Worm (Caenorhabditis elegans) whole organism, L3 larva: ENCODE results near the gene smex-1.

Source experiments
- R02D3.7 ChIP-seq: fragments of 150-350 bp; optimal IDR thresholded peaks from 2 replicates; lab custom pipeline; 2014; ENCODE audit warnings: missing biosample characterization, missing genetic modification characterization
- ZK546.5 ChIP-seq: sonication (generic microtip); optimal IDR thresholded peaks from 2 replicates; lab custom pipeline; 2017; ENCODE audit warnings: missing biosample characterization, missing genetic modification characterization
- aly-2 ChIP-seq: fragments of 150-350 bp; optimal IDR thresholded peaks from 2 replicates; lab custom pipeline; 2014; ENCODE audit warnings: missing biosample characterization, missing genetic modification characterization
- ama-1 ChIP-seq: fragments of 150-350 bp; optimal IDR thresholded peaks from 2 replicates; lab custom pipeline; 2018
- ceh-16 ChIP-seq: sonication (generic microtip); optimal IDR thresholded peaks from 2 replicates; lab custom pipeline; 2017; ENCODE audit warnings: missing biosample characterization, missing genetic modification characterization
- ceh-82 ChIP-seq: fragments of 150-350 bp; optimal IDR thresholded peaks from 2 replicates; lab custom pipeline; 2014; ENCODE audit warnings: missing biosample characterization, missing genetic modification characterization
- egl-27 ChIP-seq: sonication (generic microtip); optimal IDR thresholded peaks from 4 replicates; lab custom pipeline; 2017; ENCODE audit warnings: missing biosample characterization, missing genetic modification reagents, missing genetic modification characterization
- egl-5 ChIP-seq: fragments of 150-350 bp; optimal IDR thresholded peaks from 2 replicates; lab custom pipeline; 2017; ENCODE audit warnings: missing biosample characterization, missing genetic modification reagents, missing genetic modification characterization, inconsistent platforms
- elt-2 ChIP-seq: sonication (generic microtip); optimal IDR thresholded peaks from 2 replicates; lab custom pipeline; 2016; ENCODE audit warnings: missing genetic modification reagents, mild to moderate bottlenecking, missing genetic modification characterization, missing compliant biosample characterization
- eor-1 ChIP-seq, 2 experiments: fragments of 150-350 bp; optimal IDR thresholded peaks; 2 replicates each; lab custom pipeline; 2014 to 2018; ENCODE audit warnings: missing biosample characterization in 2 of 2, missing genetic modification characterization in 2 of 2
- fkh-10 ChIP-seq: sonication (generic microtip); optimal IDR thresholded peaks from 2 replicates; lab custom pipeline; 2017; ENCODE audit warnings: missing biosample characterization, missing genetic modification reagents, missing genetic modification characterization
- fkh-2 ChIP-seq: fragments of 150-350 bp; optimal IDR thresholded peaks from 2 replicates; lab custom pipeline; 2014; ENCODE audit warnings: missing biosample characterization, missing genetic modification reagents, missing genetic modification characterization
- hmg-11 ChIP-seq: sonication (generic microtip); optimal IDR thresholded peaks from 2 replicates; lab custom pipeline; 2016; ENCODE audit warnings: missing genetic modification characterization, missing compliant biosample characterization
- jun-1 ChIP-seq: fragments of 150-350 bp; optimal IDR thresholded peaks from 2 replicates; lab custom pipeline; 2014; ENCODE audit warnings: missing biosample characterization, missing genetic modification reagents, missing genetic modification characterization
- lin-15B ChIP-seq: fragments of 150-350 bp; optimal IDR thresholded peaks from 2 replicates; lab custom pipeline; 2014; ENCODE audit warnings: missing biosample characterization, missing genetic modification characterization
- lin-39 ChIP-seq: fragments of 150-350 bp; optimal IDR thresholded peaks from 2 replicates; lab custom pipeline; 2018; ENCODE audit warnings: missing biosample characterization, missing genetic modification reagents, missing genetic modification characterization
- lsy-12 ChIP-seq: sonication (generic microtip); optimal IDR thresholded peaks from 2 replicates; lab custom pipeline; 2016; ENCODE audit warnings: mild to moderate bottlenecking, missing genetic modification characterization, missing compliant biosample characterization
- mdl-1 ChIP-seq: fragments of 150-350 bp; optimal IDR thresholded peaks from 2 replicates; lab custom pipeline; 2014; ENCODE audit warnings: missing biosample characterization, missing genetic modification characterization
- mml-1 ChIP-seq: fragments of 150-350 bp; sonication (generic microtip); optimal IDR thresholded peaks from 3 replicates; lab custom pipeline; 2014; ENCODE audit warnings: missing biosample characterization, missing genetic modification characterization
- nhr-11 ChIP-seq: fragments of 150-350 bp; optimal IDR thresholded peaks from 2 replicates; lab custom pipeline; 2014; ENCODE audit warnings: missing biosample characterization, missing genetic modification characterization
- nhr-12 ChIP-seq: fragments of 150-350 bp; optimal IDR thresholded peaks from 2 replicates; lab custom pipeline; 2014; ENCODE audit warnings: missing biosample characterization, missing genetic modification characterization
- nhr-23 ChIP-seq: fragments of 150-350 bp; optimal IDR thresholded peaks from 2 replicates; lab custom pipeline; 2014; ENCODE audit warnings: missing biosample characterization, missing genetic modification reagents, missing genetic modification characterization
- nhr-237 ChIP-seq: fragments of 150-350 bp; optimal IDR thresholded peaks from 2 replicates; lab custom pipeline; 2014; ENCODE audit warnings: missing biosample characterization, missing genetic modification characterization
- nhr-25 ChIP-seq: sonication (generic microtip); optimal IDR thresholded peaks from 2 replicates; lab custom pipeline; 2017; ENCODE audit warnings: missing biosample characterization, missing genetic modification characterization
- nhr-43 ChIP-seq: sonication (generic microtip); optimal IDR thresholded peaks from 2 replicates; lab custom pipeline; 2016; ENCODE audit warnings: mild to moderate bottlenecking, missing genetic modification characterization, missing compliant biosample characterization; ENCODE audit not compliant: poor library complexity, severe bottlenecking
- nhr-67 ChIP-seq: fragments of 150-350 bp; optimal IDR thresholded peaks from 2 replicates; lab custom pipeline; 2014; ENCODE audit warnings: missing biosample characterization, missing genetic modification characterization
- nhr-76 ChIP-seq: fragments of 150-350 bp; sonication (generic microtip); optimal IDR thresholded peaks from 5 replicates; lab custom pipeline; 2014; ENCODE audit warnings: missing biosample characterization, missing genetic modification characterization
- nhr-77 ChIP-seq: fragments of 150-350 bp; optimal IDR thresholded peaks from 2 replicates; lab custom pipeline; 2014; ENCODE audit warnings: missing biosample characterization, missing genetic modification characterization
- pha-4 ChIP-seq: fragments of 150-350 bp; optimal IDR thresholded peaks from 2 replicates; lab custom pipeline; 2014; ENCODE audit warnings: missing biosample characterization, missing genetic modification reagents, missing genetic modification characterization
- pqm-1 ChIP-seq: fragments of 150-350 bp; optimal IDR thresholded peaks from 2 replicates; lab custom pipeline; 2017; ENCODE audit warnings: missing biosample characterization, missing genetic modification characterization, inconsistent platforms
- sea-2 ChIP-seq: fragments of 150-350 bp; sonication (generic microtip); optimal IDR thresholded peaks from 4 replicates; lab custom pipeline; 2014; ENCODE audit warnings: missing biosample characterization, missing genetic modification reagents, missing genetic modification characterization
- skn-1 ChIP-seq: fragments of 150-350 bp; optimal IDR thresholded peaks from 2 replicates; lab custom pipeline; 2014; ENCODE audit warnings: missing biosample characterization, missing genetic modification characterization
- snpc-4 ChIP-seq: fragments of 150-350 bp; optimal IDR thresholded peaks from 2 replicates; lab custom pipeline; 2014; ENCODE audit warnings: missing biosample characterization, missing genetic modification characterization
- tbx-2 ChIP-seq: sonication (generic microtip); optimal IDR thresholded peaks from 2 replicates; lab custom pipeline; 2016; ENCODE audit warnings: mild to moderate bottlenecking, missing genetic modification characterization, missing compliant biosample characterization
- unc-39 ChIP-seq: sonication (generic microtip); optimal IDR thresholded peaks from 4 replicates; lab custom pipeline; 2017; ENCODE audit warnings: missing biosample characterization, missing genetic modification characterization
- unc-62 ChIP-seq: fragments of 150-350 bp; sonication (generic microtip); optimal IDR thresholded peaks from 4 replicates; lab custom pipeline; 2014; ENCODE audit warnings: missing biosample characterization, missing genetic modification reagents, missing genetic modification characterization
- zag-1 ChIP-seq: fragments of 150-350 bp; optimal IDR thresholded peaks from 2 replicates; lab custom pipeline; 2014; ENCODE audit warnings: missing biosample characterization, missing genetic modification characterization
- ztf-11 ChIP-seq: fragments of 150-350 bp; optimal IDR thresholded peaks from 2 replicates; lab custom pipeline; 2014; ENCODE audit warnings: missing biosample characterization, missing genetic modification characterization

Gene smex-1

ce11 chrV:8268902-8269301, 26.9 kb downstream of the smex-1 start, which contains the start of the genes asp-6 and asp-12 (continued):
- no peak for TF ChIP-seq unc-39 (tag; lab: Kevin White, UChicago)
- no peak for TF ChIP-seq nhr-76 (tag; lab: Kevin White, UChicago)
- TF ChIP-seq egl-5: no peak
- no peak for TF ChIP-seq lin-39 (tag; lab: Kevin White, UChicago)
- TF ChIP-seq elt-2 (tag; lab: Kevin White, UChicago): peak; percentile 92
- TF ChIP-seq ama-1 (lab: Kevin White, UChicago): no peak
- TF ChIP-seq ZK546.5 (tag; lab: Kevin White, UChicago): no peak

- TF ChIP-seq ama-1 (lab: Kevin White, UChicago) (no peak), tbx-2 (tag; lab: Kevin White, UChicago) (no peak), R02D3.7 (tag; lab: Kevin White, UChicago) (no peak), unc-39 (tag; lab: Kevin White, UChicago) (no peak), ztf-11 (tag; lab: Kevin White, UChicago) (no peak), pha-4 (tag; lab: Kevin White, UChicago) (no peak), unc-62 (GFP tag; lab: Kevin White, UChicago) (no peak), fkh-2 (tag; lab: Kevin White, UChicago) (no peak), ZK546.5 (tag; lab: Kevin White, UChicago) (no peak), egl-5 (no peak), pqm-1 (tag; lab: Kevin White, UChicago) (peak; percentile 91), nhr-77 (tag; lab: Kevin White, UChicago) (peak; percentile 55), egl-27 (tag; lab: Kevin White, UChicago) (no peak), nhr-12 (no peak), nhr-23 (tag; lab: Kevin White, UChicago) (no peak), ceh-16 (tag; lab: Kevin White, UChicago) (no peak), fkh-10 (GFP tag; lab: Kevin White, UChicago) (no peak), lsy-12 (no peak), jun-1 (tag; lab: Kevin White, UChicago) (peak; percentile 43), skn-1 (tag; lab: Kevin White, UChicago) (peak; percentile 5), lin-15B (no peak), nhr-67 (tag; lab: Kevin White, UChicago) (no peak), mml-1 (tag; lab: Kevin White, UChicago) (no peak), mdl-1 (tag; lab: Kevin White, UChicago) (no peak), aly-2 (tag; lab: Kevin White, UChicago) (no peak), nhr-25 (tag; lab: Kevin White, UChicago) (no peak), eor-1 (tag; optimal IDR thresholded peaks at IDR 0.05; lab: Kevin White, UChicago) (no peak), hmg-11 (tag; lab: Kevin White, UChicago) (no peak), elt-2 (tag; lab: Kevin White, UChicago) (peak; percentile 96), zag-1 (tag; lab: Kevin White, UChicago) (no peak), nhr-43 (tag; lab: Kevin White, UChicago) (no peak), nhr-237 (no peak)
These were observed 28.5 kb downstream of the smex-1 start for ce11 chrV:8267275-8267674.

- TF ChIP-seq nhr-237: no peak
- no peak for TF ChIP-seq ceh-82
- TF ChIP-seq lsy-12: no peak
- no peak for TF ChIP-seq ZK546.5 (tag; lab: Kevin White, UChicago)
- no peak for TF ChIP-seq zag-1 (tag; lab: Kevin White, UChicago)
- no peak for TF ChIP-seq snpc-4 (tag; lab: Kevin White, UChicago)
- TF ChIP-seq nhr-23 (tag; lab: Kevin White, UChicago): no peak
- TF ChIP-seq fkh-2 (tag; lab: Kevin White, UChicago): no peak
- no peak for TF ChIP-seq sea-2 (GFP tag; lab: Kevin White, UChicago)
- no peak for TF ChIP-seq unc-39 (tag; lab: Kevin White, UChicago)
- no peak for TF ChIP-seq egl-5
- TF ChIP-seq nhr-11 (tag; lab: Kevin White, UChicago): no peak
- TF ChIP-seq nhr-76 (tag; lab: Kevin White, UChicago): no peak
These were observed 29.5 kb downstream of the smex-1 start, which contains the start of gene F21F8.5 for ce11 chrV:8266232-8266631. F21F8.5 (minus strand) TSS chrV:8266332.

ce11 chrV:8263941-8264340, 31.8 kb downstream of the smex-1 start, which contains the start of gene C16D9.9:
C16D9.9 (plus strand) TSS chrV:8264241.
- TF ChIP-seq nhr-11 (tag; lab: Kevin White, UChicago) (no peak), nhr-76 (tag; lab: Kevin White, UChicago) (no peak), nhr-77 (tag; lab: Kevin White, UChicago) (no peak), zag-1 (tag; lab: Kevin White, UChicago) (no peak), egl-27 (tag; lab: Kevin White, UChicago) (no peak), snpc-4 (tag; lab: Kevin White, UChicago) (no peak), eor-1 (tag; optimal IDR thresholded peaks at IDR 0.05; lab: Kevin White, UChicago) (no peak), unc-62 (GFP tag; lab: Kevin White, UChicago) (no peak), fkh-2 (tag; lab: Kevin White, UChicago) (no peak), sea-2 (GFP tag; lab: Kevin White, UChicago) (no peak), mml-1 (tag; lab: Kevin White, UChicago) (no peak), elt-2 (tag; lab: Kevin White, UChicago) (no peak), ama-1 (lab: Kevin White, UChicago) (no peak), tbx-2 (tag; lab: Kevin White, UChicago) (no peak)
